Fruit fly (Drosophila melanogaster) whole organism, embryonic: ENCODE measurements around the gene Gr98c.

Source experiments
- Asciz ChIP-seq: fragments of 200-800 bp; sonication (Bioruptor generic); optimal IDR thresholded peaks from 2 replicates; lab custom pipeline; 2017; ENCODE audit warnings: missing biosample characterization, mild to moderate bottlenecking, missing genetic modification characterization, missing genetic modification reagents
- B-H2 ChIP-seq: fragments of 200-800 bp; sonication (Bioruptor generic); optimal IDR thresholded peaks from 2 replicates; lab custom pipeline; 2018; ENCODE audit warnings: missing biosample characterization, mild to moderate bottlenecking, missing genetic modification characterization
- BEAF-32 ChIP-seq: fragments of 200-800 bp; sonication (Bioruptor generic); optimal IDR thresholded peaks from 3 replicates; lab custom pipeline; 2017; ENCODE audit warnings: missing biosample characterization, missing genetic modification characterization, mild to moderate bottlenecking, moderate library complexity, missing genetic modification reagents
- CG12299 ChIP-seq: fragments of 200-800 bp; sonication (Bioruptor generic); optimal IDR thresholded peaks from 2 replicates; lab custom pipeline; 2018; ENCODE audit warnings: missing biosample characterization, mild to moderate bottlenecking, missing genetic modification characterization
- CG13894 ChIP-seq: fragments of 200-800 bp; sonication (Bioruptor generic); optimal IDR thresholded peaks from 3 replicates; lab custom pipeline; 2018; ENCODE audit warnings: missing biosample characterization, mild to moderate bottlenecking, missing genetic modification characterization, moderate library complexity
- CG17328 ChIP-seq: fragments of 200-800 bp; sonication (Bioruptor generic); IDR thresholded peaks from 2 replicates; pipeline ENCODE4 v1.3.6; 2022; ENCODE audit warnings: missing biosample characterization, missing genetic modification characterization
- CG18011 ChIP-seq: fragments of 200-800 bp; sonication (Bioruptor generic); optimal IDR thresholded peaks from 2 replicates; lab custom pipeline; 2017; ENCODE audit warnings: missing biosample characterization, missing genetic modification characterization, mild to moderate bottlenecking, moderate library complexity, missing genotype
- CG18262 ChIP-seq: fragments of 200-800 bp; optimal IDR thresholded peaks from 3 replicates; lab custom pipeline; 2019; ENCODE audit warnings: missing biosample characterization, mild to moderate bottlenecking, missing genetic modification characterization, moderate library complexity
- CG18619 ChIP-seq: fragments of 200-800 bp; sonication (Bioruptor generic); optimal IDR thresholded peaks from 3 replicates; lab custom pipeline; 2017; ENCODE audit warnings: missing biosample characterization, mild to moderate bottlenecking, missing genetic modification characterization
- CG2875 ChIP-seq: fragments of 200-800 bp; sonication (Bioruptor generic); optimal IDR thresholded peaks from 2 replicates; lab custom pipeline; 2017; ENCODE audit warnings: missing biosample characterization, mild to moderate bottlenecking, missing genetic modification characterization, missing genetic modification reagents
- CG30403 ChIP-seq: fragments of 200-800 bp; sonication (Bioruptor generic); optimal IDR thresholded peaks from 3 replicates; lab custom pipeline; 2016; ENCODE audit warnings: missing biosample characterization, missing genetic modification characterization
- CG31365 ChIP-seq: fragments of 200-800 bp; sonication (Bioruptor generic); optimal IDR thresholded peaks from 2 replicates; lab custom pipeline; 2018; ENCODE audit warnings: missing biosample characterization, mild to moderate bottlenecking, missing genetic modification characterization
- CG3163 ChIP-seq: fragments of 200-800 bp; sonication (Bioruptor generic); optimal IDR thresholded peaks from 3 replicates; lab custom pipeline; 2016; ENCODE audit warnings: missing biosample characterization, missing genetic modification characterization
- CG33213 ChIP-seq: fragments of 200-800 bp; sonication (Bioruptor generic); optimal IDR thresholded peaks from 3 replicates; lab custom pipeline; 2016; ENCODE audit warnings: missing biosample characterization, missing genetic modification characterization
- CG34376 ChIP-seq: fragments of 200-800 bp; sonication (Bioruptor generic); optimal IDR thresholded peaks from 2 replicates; lab custom pipeline; 2018; ENCODE audit warnings: missing biosample characterization, mild to moderate bottlenecking, missing genetic modification characterization
- CG4707 ChIP-seq: fragments of 200-800 bp; sonication (Bioruptor generic); optimal IDR thresholded peaks from 2 replicates; lab custom pipeline; 2018; ENCODE audit warnings: missing biosample characterization, mild to moderate bottlenecking, missing genetic modification characterization, moderate library complexity
- CG6272 ChIP-seq: fragments of 200-800 bp; sonication (Bioruptor generic); IDR thresholded peaks from 2 replicates; pipeline ENCODE4 v1.3.6; 2022; ENCODE audit warnings: missing biosample characterization, missing genetic modification characterization
- CG9437 ChIP-seq: fragments of 200-800 bp; sonication (Bioruptor generic); optimal IDR thresholded peaks from 2 replicates; lab custom pipeline; 2018; ENCODE audit warnings: missing biosample characterization, mild to moderate bottlenecking, missing genetic modification characterization
- Camta ChIP-seq: fragments of 200-800 bp; sonication (Bioruptor generic); optimal IDR thresholded peaks from 2 replicates; lab custom pipeline; 2016; ENCODE audit warnings: missing biosample characterization, missing genetic modification characterization
- Chrac-16 ChIP-seq: fragments of 200-800 bp; sonication (Bioruptor generic); optimal IDR thresholded peaks from 3 replicates; lab custom pipeline; 2016; ENCODE audit warnings: missing biosample characterization, missing genetic modification characterization
- Dp ChIP-seq: fragments of 200-800 bp; sonication (Bioruptor generic); optimal IDR thresholded peaks from 2 replicates; lab custom pipeline; 2018; ENCODE audit warnings: missing biosample characterization, mild to moderate bottlenecking, missing genetic modification characterization, moderate library complexity
- Drgx ChIP-seq: fragments of 200-800 bp; sonication (Bioruptor generic); IDR thresholded peaks from 2 replicates; pipeline ENCODE4 v1.3.6; 2022; ENCODE audit warnings: missing biosample characterization, missing genetic modification characterization
- Fer3 ChIP-seq: fragments of 200-800 bp; sonication (Bioruptor generic); optimal IDR thresholded peaks from 2 replicates; lab custom pipeline; 2018; ENCODE audit warnings: missing biosample characterization, mild to moderate bottlenecking, missing genetic modification characterization, moderate library complexity
- H2.0 ChIP-seq: fragments of 200-800 bp; sonication (Bioruptor generic); IDR thresholded peaks from 2 replicates; pipeline ENCODE4 v1.3.6; 2022; ENCODE audit warnings: missing biosample characterization, missing genetic modification characterization
- HmgZ ChIP-seq: fragments of 200-800 bp; sonication (Bioruptor generic); optimal IDR thresholded peaks from 2 replicates; lab custom pipeline; 2018; ENCODE audit warnings: missing biosample characterization, mild to moderate bottlenecking, missing genetic modification characterization
- Hr39 ChIP-seq: fragments of >200 bp; optimal IDR thresholded peaks from 2 replicates; lab custom pipeline; 2017
- Lhr ChIP-seq: fragments of 200-800 bp; sonication (Bioruptor generic); optimal IDR thresholded peaks from 3 replicates; lab custom pipeline; 2017; ENCODE audit warnings: mild to moderate bottlenecking, missing biosample characterization, missing genetic modification reagents, missing genetic modification characterization
- MESR4 ChIP-seq: fragments of 200-800 bp; sonication (Bioruptor generic); optimal IDR thresholded peaks from 2 replicates; lab custom pipeline; 2018; ENCODE audit warnings: missing biosample characterization, mild to moderate bottlenecking, missing genetic modification characterization, moderate library complexity
- Meics ChIP-seq: fragments of 200-800 bp; sonication (Bioruptor generic); optimal IDR thresholded peaks from 2 replicates; lab custom pipeline; 2017; ENCODE audit warnings: missing biosample characterization, mild to moderate bottlenecking, missing genetic modification characterization
- NK7.1 ChIP-seq: fragments of 200-800 bp; sonication (Bioruptor generic); optimal IDR thresholded peaks from 3 replicates; lab custom pipeline; 2016; ENCODE audit warnings: missing biosample characterization, missing genetic modification characterization
- Oli ChIP-seq: fragments of 200-800 bp; sonication (Bioruptor generic); optimal IDR thresholded peaks from 2 replicates; lab custom pipeline; 2018; ENCODE audit warnings: missing biosample characterization, mild to moderate bottlenecking, missing genetic modification characterization, moderate library complexity
- Opbp ChIP-seq: fragments of 200-800 bp; sonication (Bioruptor generic); IDR thresholded peaks from 3 replicates; pipeline ENCODE4 v1.3.6; 2022; ENCODE audit warnings: missing biosample characterization, missing genetic modification characterization; ENCODE audit not compliant: partially characterized antibody
- ash1 ChIP-seq: fragments of 200-800 bp; sonication (Bioruptor generic); optimal IDR thresholded peaks from 2 replicates; lab custom pipeline; 2018; ENCODE audit warnings: missing biosample characterization, mild to moderate bottlenecking, missing genetic modification characterization
- bsh ChIP-seq, 2 experiments: fragments of 200-800 bp; sonication (Bioruptor generic); optimal IDR thresholded peaks; 2 replicates each; lab custom pipeline; 2017 to 2018; ENCODE audit warnings: mild to moderate bottlenecking in 2 of 2, missing biosample characterization in 2 of 2, missing genetic modification characterization in 2 of 2, moderate library complexity in 1 of 2
- btn ChIP-seq: fragments of 200-800 bp; sonication (Bioruptor generic); optimal IDR thresholded peaks from 2 replicates; lab custom pipeline; 2016; ENCODE audit warnings: missing biosample characterization, missing genetic modification characterization
- dimm ChIP-seq: fragments of 200-800 bp; sonication (Bioruptor generic); IDR thresholded peaks from 2 replicates; pipeline ENCODE4 v1.3.6; 2022; ENCODE audit warnings: missing biosample characterization, missing genetic modification characterization
- ewg ChIP-seq: fragments of 200-800 bp; sonication (Bioruptor generic); optimal IDR thresholded peaks from 3 replicates; lab custom pipeline; 2017; ENCODE audit warnings: mild to moderate bottlenecking, missing biosample characterization, missing genetic modification reagents, missing genetic modification characterization
- fd3F ChIP-seq: fragments of 200-800 bp; sonication (Bioruptor generic); optimal IDR thresholded peaks from 2 replicates; lab custom pipeline; 2018; ENCODE audit warnings: missing biosample characterization, mild to moderate bottlenecking, missing genetic modification characterization, moderate library complexity
- gce ChIP-seq: fragments of 200-800 bp; sonication (Bioruptor generic); IDR thresholded peaks from 3 replicates; pipeline ENCODE4 v1.3.6; 2022; ENCODE audit warnings: missing biosample characterization, missing genetic modification characterization
- grau ChIP-seq: fragments of 200-800 bp; optimal IDR thresholded peaks from 3 replicates; lab custom pipeline; 2019; ENCODE audit warnings: missing biosample characterization, mild to moderate bottlenecking, missing genetic modification characterization, moderate library complexity
- ind ChIP-seq: fragments of 200-800 bp; sonication (Bioruptor generic); optimal IDR thresholded peaks from 3 replicates; lab custom pipeline; 2016; ENCODE audit warnings: missing biosample characterization, missing genetic modification characterization
- klu ChIP-seq: fragments of 200-800 bp; sonication (Bioruptor generic); IDR thresholded peaks from 2 replicates; pipeline ENCODE4 v1.3.6; 2022; ENCODE audit warnings: missing biosample characterization, missing genetic modification characterization
- pfk ChIP-seq: fragments of 200-800 bp; sonication (Bioruptor generic); optimal IDR thresholded peaks from 2 replicates; lab custom pipeline; 2018; ENCODE audit warnings: missing biosample characterization, mild to moderate bottlenecking, missing genetic modification characterization, moderate library complexity
- scrt ChIP-seq: fragments of 200-800 bp; sonication (Bioruptor generic); optimal IDR thresholded peaks from 2 replicates; lab custom pipeline; 2018; ENCODE audit warnings: missing biosample characterization, mild to moderate bottlenecking, missing genetic modification characterization, moderate library complexity
- sens ChIP-seq: fragments of 200-800 bp; sonication (Bioruptor generic); peaks from one replicate; lab custom pipeline; 2016; ENCODE audit warnings: missing biosample characterization, missing genetic modification characterization
- sens-2 ChIP-seq: fragments of 200-800 bp; sonication (Bioruptor generic); IDR thresholded peaks from 2 replicates; pipeline ENCODE4 v1.3.6; 2022; ENCODE audit warnings: missing biosample characterization, missing genetic modification characterization
- stwl ChIP-seq: fragments of 200-800 bp; sonication (Bioruptor generic); optimal IDR thresholded peaks from 3 replicates; lab custom pipeline; 2018; ENCODE audit warnings: missing biosample characterization, mild to moderate bottlenecking, missing genetic modification characterization, moderate library complexity
- tgo ChIP-seq: fragments of 200-800 bp; sonication (Bioruptor generic); IDR thresholded peaks from 3 replicates; pipeline ENCODE4 v1.3.6; 2022; ENCODE audit warnings: missing biosample characterization, missing genetic modification characterization
- tll ChIP-seq, 2 experiments: fragments of 200-800 bp in 1 of 2; fragments of >200 bp in 1 of 2; sonication (Bioruptor generic) in 1 of 2; optimal IDR thresholded peaks; 2 replicates each; lab custom pipeline; 2017 to 2019; ENCODE audit warnings: missing biosample characterization in 2 of 2, missing genetic modification characterization in 2 of 2, mild to moderate bottlenecking in 1 of 2, moderate library complexity in 1 of 2
- zfh2 ChIP-seq: fragments of 200-800 bp; sonication (Bioruptor generic); optimal IDR thresholded peaks from 2 replicates; lab custom pipeline; 2016; ENCODE audit warnings: missing biosample characterization, missing genetic modification characterization

The Gr98c gene

dm6 chr3R:27581263-27581868 lies 37.1 kb downstream of the Gr98c start (continued):
- TF ChIP-seq ash1 (GFP tag; lab: Kevin White, UChicago): no peak
- peak; percentile 57 for TF ChIP-seq Dp (GFP tag; lab: Kevin White, UChicago)
- peak; percentile 70 for TF ChIP-seq Lhr (GFP tag; lab: Kevin White, UChicago)
- no peak for TF ChIP-seq sens-2 (GFP tag; lab: Robert Waterston, UW)
- TF ChIP-seq Camta (GFP tag; lab: Kevin White, UChicago): peak; percentile 54
- peak; percentile 57 for TF ChIP-seq CG2875 (GFP tag; lab: Kevin White, UChicago)
- peak; percentile 94 for TF ChIP-seq stwl (tag; lab: Kevin White, UChicago)
- TF ChIP-seq CG4707: peak; percentile 67
- TF ChIP-seq Hr39: no peak
- TF ChIP-seq CG34376: peak; percentile 87
- no peak for TF ChIP-seq klu
- peak; percentile 8 for TF ChIP-seq btn (GFP tag; lab: Kevin White, UChicago)
- no peak for TF ChIP-seq tgo (GFP tag; lab: Robert Waterston, UW)
- no peak for TF ChIP-seq dimm
- peak; percentile 72 for TF ChIP-seq HmgZ (tag; lab: Kevin White, UChicago)
- peak; percentile 63 for TF ChIP-seq CG18262 (tag; lab: Kevin White, UChicago)
- TF ChIP-seq Drgx (GFP tag; lab: Robert Waterston, UW): no peak
- TF ChIP-seq NK7.1: no peak
- peak; percentile 76 for TF ChIP-seq Meics (GFP tag; lab: Kevin White, UChicago)
- TF ChIP-seq Fer3: peak; percentile 41
- TF ChIP-seq CG17328 (GFP tag; lab: Robert Waterston, UW): no peak
- TF ChIP-seq CG18011 (GFP tag; lab: Kevin White, UChicago): peak; percentile 41
- peak; percentile 45 for TF ChIP-seq ind (GFP tag; lab: Kevin White, UChicago)
- TF ChIP-seq CG33213: peak; percentile 5
- TF ChIP-seq CG3163 (GFP tag; lab: Kevin White, UChicago): peak; percentile 45
- TF ChIP-seq grau (tag; lab: Kevin White, UChicago): peak; percentile 68
- TF ChIP-seq CG9437 (GFP tag; lab: Kevin White, UChicago): no peak
- no peak for TF ChIP-seq Opbp (GFP tag; lab: Robert Waterston, UW)
- TF ChIP-seq Chrac-16 (GFP tag; lab: Kevin White, UChicago): peak; percentile 35
- TF ChIP-seq H2.0: no peak
- TF ChIP-seq CG18619 (GFP tag; lab: Kevin White, UChicago): peak; percentile 37
- TF ChIP-seq Oli (tag; lab: Kevin White, UChicago): peak; percentile 44
- peak; percentile 54 for TF ChIP-seq CG31365 (tag; lab: Kevin White, UChicago)
- no peak for TF ChIP-seq tll (GFP tag; optimal IDR thresholded peaks at IDR 0.05; lab: Kevin White, UChicago)
- TF ChIP-seq Asciz (GFP tag; lab: Kevin White, UChicago): peak; percentile 53
- TF ChIP-seq CG30403 (GFP tag; lab: Kevin White, UChicago): peak; percentile 45
- TF ChIP-seq scrt (GFP tag; lab: Kevin White, UChicago): peak; percentile 50
- TF ChIP-seq MESR4 (GFP tag; lab: Kevin White, UChicago): no peak
- peak; percentile 92 for TF ChIP-seq ewg (GFP tag; lab: Kevin White, UChicago)
- TF ChIP-seq zfh2 (GFP tag; lab: Kevin White, UChicago): peak; percentile 58
- TF ChIP-seq fd3F (GFP tag; lab: Kevin White, UChicago): no peak
- TF ChIP-seq BEAF-32 (GFP tag; lab: Kevin White, UChicago): peak; percentile 44
- peak; percentile 30 for TF ChIP-seq pfk (GFP tag; lab: Kevin White, UChicago)
- no peak for TF ChIP-seq gce (GFP tag; lab: Robert Waterston, UW)
- TF ChIP-seq CG13894: peak; percentile 20
- TF ChIP-seq sens: peak; percentile 95
- TF ChIP-seq CG6272: 0 out of 2 replicates have a peak, but pooled peaks have one; percentile 25
- peak; percentile 72 to 78 for TF ChIP-seq bsh (GFP tag; optimal IDR thresholded peaks at IDR 0.05; lab: Kevin White, UChicago)
- peak; percentile 59 for TF ChIP-seq CG12299 (tag; lab: Kevin White, UChicago)
- peak; percentile 55 for TF ChIP-seq B-H2 (GFP tag; lab: Kevin White, UChicago)
